Fruit fly (Drosophila melanogaster) whole organism, embryonic: Measurements from ENCODE around the gene HERC2.

Source experiments
- ATbp ChIP-seq: fragments of 200-800 bp; sonication (Bioruptor generic); optimal IDR thresholded peaks from 2 replicates; lab custom pipeline; 2017; ENCODE audit warnings: missing biosample characterization, mild to moderate bottlenecking, missing genetic modification characterization, missing genetic modification reagents
- Atf6 ChIP-seq: fragments of 200-800 bp; sonication (Bioruptor generic); IDR thresholded peaks from 2 replicates; pipeline ENCODE4 v1.3.6; 2022; ENCODE audit warnings: missing biosample characterization, missing genetic modification characterization
- B-H2 ChIP-seq: fragments of 200-800 bp; sonication (Bioruptor generic); optimal IDR thresholded peaks from 2 replicates; lab custom pipeline; 2018; ENCODE audit warnings: missing biosample characterization, mild to moderate bottlenecking, missing genetic modification characterization
- CG11085 ChIP-seq: fragments of 200-800 bp; sonication (Bioruptor generic); IDR thresholded peaks from 2 replicates; pipeline ENCODE4 v1.3.6; 2022; ENCODE audit warnings: missing biosample characterization, missing genetic modification characterization
- CG13424 ChIP-seq: fragments of 200-800 bp; sonication (Bioruptor generic); optimal IDR thresholded peaks from 2 replicates; lab custom pipeline; 2019; ENCODE audit warnings: missing biosample characterization, mild to moderate bottlenecking, missing genetic modification characterization, moderate library complexity
- CG14050 ChIP-seq: fragments of 200-800 bp; sonication (Bioruptor generic); IDR thresholded peaks from 3 replicates; pipeline ENCODE4 v1.3.6; 2022; ENCODE audit warnings: missing biosample characterization, missing genetic modification characterization
- CG15073 ChIP-seq: fragments of 200-800 bp; sonication (Bioruptor generic); optimal IDR thresholded peaks from 2 replicates; lab custom pipeline; 2016; ENCODE audit warnings: missing biosample characterization, missing genetic modification characterization
- CG1792 ChIP-seq: fragments of 200-800 bp; sonication (Bioruptor generic); optimal IDR thresholded peaks from 2 replicates; lab custom pipeline; 2016; ENCODE audit warnings: missing biosample characterization, missing genetic modification characterization
- CG2120 ChIP-seq: fragments of 200-800 bp; sonication (Bioruptor generic); optimal IDR thresholded peaks from 3 replicates; lab custom pipeline; 2016; ENCODE audit warnings: missing biosample characterization, missing genetic modification characterization
- CG30020 ChIP-seq: fragments of 200-800 bp; optimal IDR thresholded peaks from 2 replicates; lab custom pipeline; 2019; ENCODE audit warnings: missing biosample characterization, mild to moderate bottlenecking, missing genetic modification characterization, moderate library complexity
- CG30403 ChIP-seq: fragments of 200-800 bp; sonication (Bioruptor generic); optimal IDR thresholded peaks from 3 replicates; lab custom pipeline; 2016; ENCODE audit warnings: missing biosample characterization, missing genetic modification characterization
- CG34224 ChIP-seq: fragments of 200-800 bp; sonication (Bioruptor generic); IDR thresholded peaks from 3 replicates; pipeline ENCODE4 v1.3.6; 2022; ENCODE audit warnings: missing biosample characterization, missing genetic modification characterization; ENCODE audit not compliant: partially characterized antibody
- CG4854 ChIP-seq: fragments of 200-800 bp; sonication (Bioruptor generic); optimal IDR thresholded peaks from 2 replicates; lab custom pipeline; 2016; ENCODE audit warnings: missing biosample characterization, missing genetic modification characterization, inconsistent platforms
- CG6689 ChIP-seq: fragments of 200-800 bp; sonication (Bioruptor generic); IDR thresholded peaks from 2 replicates; pipeline ENCODE4 v1.3.6; 2022; ENCODE audit warnings: missing biosample characterization, missing genetic modification characterization
- CG7271 ChIP-seq: fragments of 200-800 bp; sonication (Bioruptor generic); optimal IDR thresholded peaks from 2 replicates; lab custom pipeline; 2018; ENCODE audit warnings: missing biosample characterization, mild to moderate bottlenecking, missing genetic modification characterization, moderate library complexity
- CG7786 ChIP-seq: fragments of 200-800 bp; sonication (Bioruptor generic); optimal IDR thresholded peaks from 2 replicates; lab custom pipeline; 2016; ENCODE audit warnings: missing biosample characterization, missing genetic modification characterization
- CHES-1-like ChIP-seq: fragments of 200-800 bp; sonication (Bioruptor generic); optimal IDR thresholded peaks from 2 replicates; lab custom pipeline; 2016; ENCODE audit warnings: missing biosample characterization, missing genetic modification characterization
- CTCF ChIP-seq: fragments of 200-800 bp; sonication (Bioruptor generic); optimal IDR thresholded peaks from 2 replicates; lab custom pipeline; 2017; ENCODE audit warnings: missing biosample characterization, mild to moderate bottlenecking, missing genetic modification characterization, moderate library complexity
- D19A ChIP-seq: fragments of 200-800 bp; optimal IDR thresholded peaks from 3 replicates; lab custom pipeline; 2019; ENCODE audit warnings: missing biosample characterization, mild to moderate bottlenecking, missing genetic modification characterization, moderate library complexity
- Gug ChIP-seq: fragments of 200-800 bp; sonication (Bioruptor generic); IDR thresholded peaks from 4 replicates; pipeline ENCODE4 v1.3.6; 2022; ENCODE audit warnings: missing biosample characterization, missing genetic modification characterization
- HLH3B ChIP-seq: fragments of 200-800 bp; sonication (Bioruptor generic); IDR thresholded peaks from 2 replicates; pipeline ENCODE4 v1.3.6; 2022; ENCODE audit warnings: missing biosample characterization, missing genetic modification characterization
- Hr78 ChIP-seq, 2 experiments: fragments of 200-800 bp in 1 of 2; fragments of >200 bp in 1 of 2; sonication (Bioruptor generic) in 1 of 2; optimal IDR thresholded peaks; 2 replicates each; lab custom pipeline; 2017 to 2019; ENCODE audit warnings: missing biosample characterization in 2 of 2, missing genetic modification characterization in 2 of 2, mild to moderate bottlenecking in 1 of 2, moderate library complexity in 1 of 2
- Hsf ChIP-seq: fragments of 200-800 bp; sonication (Bioruptor generic); optimal IDR thresholded peaks from 3 replicates; lab custom pipeline; 2016; ENCODE audit warnings: missing biosample characterization, missing genetic modification characterization
- Oli ChIP-seq: fragments of 200-800 bp; sonication (Bioruptor generic); optimal IDR thresholded peaks from 2 replicates; lab custom pipeline; 2018; ENCODE audit warnings: missing biosample characterization, mild to moderate bottlenecking, missing genetic modification characterization, moderate library complexity
- Pdp1 ChIP-seq, 2 experiments: fragments of 200-800 bp; sonication (Bioruptor generic); optimal IDR thresholded peaks; 3 replicates each; lab custom pipeline; 2016; ENCODE audit warnings: missing biosample characterization in 2 of 2, missing genetic modification characterization in 2 of 2, mild to moderate bottlenecking in 1 of 2, moderate library complexity in 1 of 2
- Scr ChIP-seq: fragments of 200-800 bp; sonication (Bioruptor generic); IDR thresholded peaks from 2 replicates; pipeline ENCODE4 v1.3.6; 2022; ENCODE audit warnings: missing biosample characterization, missing genetic modification characterization; ENCODE audit not compliant: partially characterized antibody
- Six4 ChIP-seq: fragments of 200-800 bp; sonication (Bioruptor generic); optimal IDR thresholded peaks from 2 replicates; lab custom pipeline; 2016; ENCODE audit warnings: missing biosample characterization, missing genetic modification characterization
- ara ChIP-seq: fragments of 200-800 bp; sonication (Bioruptor generic); IDR thresholded peaks from 2 replicates; pipeline ENCODE4 v1.3.6; 2022; ENCODE audit warnings: missing biosample characterization, missing genetic modification characterization
- ase ChIP-seq: fragments of 200-800 bp; sonication (Bioruptor generic); IDR thresholded peaks from 3 replicates; pipeline ENCODE4 v1.3.6; 2022; ENCODE audit warnings: missing biosample characterization, missing genetic modification characterization
- az2 ChIP-seq: fragments of 200-800 bp; sonication (Bioruptor generic); optimal IDR thresholded peaks from 3 replicates; lab custom pipeline; 2016; ENCODE audit warnings: missing biosample characterization, missing genetic modification characterization
- bbx ChIP-seq: fragments of 200-800 bp; sonication (Bioruptor generic); IDR thresholded peaks from 2 replicates; pipeline ENCODE4 v1.3.6; 2022; ENCODE audit warnings: missing biosample characterization, missing genetic modification characterization; ENCODE audit not compliant: partially characterized antibody
- chinmo ChIP-seq: fragments of 200-800 bp; sonication (Bioruptor generic); IDR thresholded peaks from 4 replicates; pipeline ENCODE4 v1.3.6; 2022; ENCODE audit warnings: missing biosample characterization, missing genetic modification characterization; ENCODE audit not compliant: partially characterized antibody
- da ChIP-seq: fragments of 200-800 bp; sonication (Bioruptor generic); optimal IDR thresholded peaks from 2 replicates; lab custom pipeline; 2016; ENCODE audit warnings: missing biosample characterization, missing genetic modification characterization
- dysf ChIP-seq: fragments of 200-800 bp; sonication (Bioruptor generic); IDR thresholded peaks from 3 replicates; pipeline ENCODE4 v1.3.6; 2022; ENCODE audit warnings: missing biosample characterization, missing genetic modification characterization
- eve ChIP-seq, 2 experiments: fragments of >200 bp; optimal IDR thresholded peaks; 2 replicates each; lab custom pipeline; 2017; ENCODE audit warnings: missing biosample characterization in 2 of 2, missing genetic modification characterization in 2 of 2
- gce ChIP-seq: fragments of 200-800 bp; sonication (Bioruptor generic); IDR thresholded peaks from 3 replicates; pipeline ENCODE4 v1.3.6; 2022; ENCODE audit warnings: missing biosample characterization, missing genetic modification characterization
- gsb-n ChIP-seq: fragments of 200-800 bp; sonication (Bioruptor generic); optimal IDR thresholded peaks from 3 replicates; lab custom pipeline; 2018; ENCODE audit warnings: missing biosample characterization, mild to moderate bottlenecking, missing genetic modification characterization
- her ChIP-seq: fragments of 200-800 bp; sonication (Bioruptor generic); optimal IDR thresholded peaks from 2 replicates; lab custom pipeline; 2016; ENCODE audit warnings: missing biosample characterization, missing genetic modification characterization
- jing ChIP-seq: fragments of 200-800 bp; sonication (Bioruptor generic); optimal IDR thresholded peaks from 2 replicates; lab custom pipeline; 2018; ENCODE audit warnings: missing biosample characterization, mild to moderate bottlenecking, missing genetic modification characterization
- jumu ChIP-seq: fragments of 200-800 bp; sonication (Bioruptor generic); optimal IDR thresholded peaks from 3 replicates; lab custom pipeline; 2016; ENCODE audit warnings: missing biosample characterization, missing genetic modification characterization
- nerfin-1 ChIP-seq: fragments of 200-800 bp; sonication (Bioruptor generic); optimal IDR thresholded peaks from 3 replicates; lab custom pipeline; 2019; ENCODE audit warnings: missing biosample characterization, mild to moderate bottlenecking, missing genetic modification characterization, moderate library complexity
- pnt ChIP-seq: fragments of 200-800 bp; sonication (Bioruptor generic); optimal IDR thresholded peaks from 3 replicates; lab custom pipeline; 2016; ENCODE audit warnings: missing biosample characterization, missing genetic modification characterization
- run ChIP-seq: fragments of 200-800 bp; sonication (Bioruptor generic); optimal IDR thresholded peaks from 3 replicates; lab custom pipeline; 2018; ENCODE audit warnings: missing biosample characterization, mild to moderate bottlenecking, missing genetic modification characterization
- sna ChIP-seq: fragments of 200-800 bp; sonication (Bioruptor generic); IDR thresholded peaks from 2 replicates; pipeline ENCODE4 v1.3.6; 2022; ENCODE audit warnings: missing biosample characterization, missing genetic modification characterization; ENCODE audit not compliant: partially characterized antibody
- so ChIP-seq: fragments of 200-800 bp; sonication (Bioruptor generic); IDR thresholded peaks from 3 replicates; pipeline ENCODE4 v1.3.6; 2022; ENCODE audit warnings: missing biosample characterization, missing genetic modification characterization
- sob ChIP-seq: fragments of 200-800 bp; sonication (Bioruptor generic); IDR thresholded peaks from 2 replicates; pipeline ENCODE4 v1.3.6; 2022; ENCODE audit warnings: missing biosample characterization, missing genetic modification characterization
- tna ChIP-seq: fragments of 200-800 bp; sonication (Bioruptor generic); IDR thresholded peaks from 2 replicates; pipeline ENCODE4 v1.3.6; 2022; ENCODE audit warnings: missing biosample characterization, missing genetic modification characterization; ENCODE audit not compliant: partially characterized antibody
- usp ChIP-seq: fragments of >200 bp; optimal IDR thresholded peaks from 2 replicates; lab custom pipeline; 2017; ENCODE audit warnings: missing biosample characterization, missing genetic modification characterization
- vvl ChIP-seq: fragments of 200-800 bp; sonication (Bioruptor generic); IDR thresholded peaks from 2 replicates; pipeline ENCODE4 v1.3.6; 2022; ENCODE audit warnings: missing biosample characterization, missing genetic modification characterization

Gene HERC2

DNA sequence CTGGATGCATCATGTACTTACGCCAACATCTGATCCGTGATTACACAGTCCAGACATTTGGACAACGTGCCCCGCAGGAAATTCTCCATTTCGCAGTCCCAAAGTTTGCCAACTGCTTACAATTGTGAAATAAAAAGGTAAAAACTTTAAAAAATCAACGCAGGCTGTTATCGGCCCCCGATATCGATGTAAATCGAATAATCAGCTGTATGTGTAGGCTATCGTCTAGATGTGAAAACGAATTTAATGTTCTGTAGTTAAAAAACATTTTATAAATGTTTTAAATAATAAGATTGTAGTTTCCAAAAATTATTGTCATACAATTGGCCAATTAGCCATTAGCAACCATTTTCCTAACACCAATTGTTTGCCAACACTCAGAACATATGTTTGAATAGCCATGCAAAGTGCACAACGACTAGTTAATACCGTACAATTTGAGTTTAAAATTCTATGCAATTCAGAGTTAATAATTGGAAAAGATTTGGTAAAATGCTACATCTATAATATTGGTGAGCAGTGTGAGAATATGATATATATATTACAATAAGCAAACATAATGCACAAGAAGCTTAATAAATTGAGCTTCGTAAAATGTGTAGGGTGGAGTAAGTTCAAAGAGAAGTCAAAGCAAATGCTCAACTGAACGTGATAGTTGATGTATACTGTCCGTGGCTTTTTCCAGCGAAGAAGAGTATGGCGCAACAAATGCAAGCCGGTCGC is 35.4 kb downstream of the HERC2 start, which contains the start of the genes CG11710 and mal (continued):
- TF ChIP-seq CG30403 (GFP tag; lab: Kevin White, UChicago) = peak; percentile 83
- peak; percentile 81 for TF ChIP-seq Six4 (GFP tag; lab: Kevin White, UChicago)
- peak; percentile 68 for TF ChIP-seq B-H2 (GFP tag; lab: Kevin White, UChicago)
- TF ChIP-seq CG6689 (GFP tag; lab: Robert Waterston, UW) = peak; percentile 79
- no peak for TF ChIP-seq CG7271
- peak; percentile 54; the same call in 2 of the 3 replicates for TF ChIP-seq CG14050
- no peak for TF ChIP-seq chinmo (GFP tag; lab: Robert Waterston, UW)
- TF ChIP-seq pnt (GFP tag; lab: Kevin White, UChicago) = peak; percentile 43
- TF ChIP-seq ase (GFP tag; lab: Robert Waterston, UW) = no peak
- no peak for TF ChIP-seq usp (GFP tag; lab: Kevin White, UChicago)
- TF ChIP-seq jumu = peak; percentile 53
- TF ChIP-seq HLH3B (GFP tag; lab: Robert Waterston, UW) = peak; percentile 77
- peak; percentile 47 for TF ChIP-seq CG30020 (tag; lab: Kevin White, UChicago)
- peak; percentile 83 for TF ChIP-seq Atf6 (GFP tag; lab: Robert Waterston, UW)
- TF ChIP-seq jing (GFP tag; lab: Kevin White, UChicago) = no peak
- TF ChIP-seq CG13424 = peak; percentile 88
- no peak for TF ChIP-seq run (tag; lab: Kevin White, UChicago)
- peak; percentile 5 for TF ChIP-seq CTCF (GFP tag; lab: Kevin White, UChicago)
- no peak for TF ChIP-seq CG15073 (GFP tag; lab: Kevin White, UChicago)
- peak; percentile 33; the same call in 1 of the 3 replicates for TF ChIP-seq gce
- TF ChIP-seq eve (GFP tag; optimal IDR thresholded peaks at IDR 0.05; lab: Kevin White, UChicago) = no peak
- peak; percentile 45; the same call in 1 of the 3 replicates for TF ChIP-seq so (GFP tag; lab: Robert Waterston, UW)
- TF ChIP-seq CG1792 (GFP tag; lab: Kevin White, UChicago) = peak; percentile 49
- TF ChIP-seq CHES-1-like (GFP tag; lab: Kevin White, UChicago) = peak; percentile 29
- TF ChIP-seq her (GFP tag; lab: Kevin White, UChicago) = peak; percentile 33
- peak; percentile 91 for TF ChIP-seq dysf (GFP tag; lab: Robert Waterston, UW)
- no peak for TF ChIP-seq da
- peak; percentile 78 for TF ChIP-seq sob
- no peak for TF ChIP-seq Hr78 (GFP tag; optimal IDR thresholded peaks at IDR 0.05; lab: Kevin White, UChicago)
- TF ChIP-seq ara (GFP tag; lab: Robert Waterston, UW) = peak; percentile 37; the same call in 1 of the 2 replicates
- peak; percentile 75 for TF ChIP-seq CG4854
- peak; percentile 70; the same call in 1 of the 2 replicates for TF ChIP-seq vvl (GFP tag; lab: Robert Waterston, UW)
- TF ChIP-seq nerfin-1 (tag; lab: Kevin White, UChicago) = peak; percentile 77
- TF ChIP-seq Gug (GFP tag; lab: Robert Waterston, UW) = peak; percentile 74; the same call in 3 of the 4 replicates
- peak; percentile 68 for TF ChIP-seq az2 (GFP tag; lab: Kevin White, UChicago)
- no peak for TF ChIP-seq Oli (tag; lab: Kevin White, UChicago)
- peak; percentile 53 for TF ChIP-seq Scr (GFP tag; lab: Robert Waterston, UW)
- peak; percentile 51; the same call in 1 of the 3 replicates for TF ChIP-seq CG34224 (GFP tag; lab: Robert Waterston, UW)
- TF ChIP-seq bbx (GFP tag; lab: Robert Waterston, UW) = peak; percentile 56; the same call in 1 of the 2 replicates
- peak; percentile 99 for TF ChIP-seq D19A (tag; lab: Kevin White, UChicago)
- TF ChIP-seq Pdp1 (GFP tag; optimal IDR thresholded peaks at IDR 0.05; lab: Kevin White, UChicago) = peak; percentile 73 to 82
- no peak for TF ChIP-seq ATbp (GFP tag; lab: Kevin White, UChicago)
- peak; percentile 80 for TF ChIP-seq Hsf (GFP tag; lab: Kevin White, UChicago)
- peak; percentile 46; the same call in 1 of the 2 replicates for TF ChIP-seq sna (GFP tag; lab: Robert Waterston, UW)
- TF ChIP-seq CG2120 (GFP tag; lab: Kevin White, UChicago) = peak; percentile 85
- TF ChIP-seq CG7786 (GFP tag; lab: Kevin White, UChicago) = peak; percentile 73
- peak; percentile 57; the same call in 1 of the 2 replicates for TF ChIP-seq CG11085
- peak; percentile 33; the same call in 1 of the 2 replicates for TF ChIP-seq tna (GFP tag; lab: Robert Waterston, UW)
- TF ChIP-seq gsb-n = no peak
